Worm (Caenorhabditis elegans): ENCODE results near the gene Y57G11C.51.

DNA sequence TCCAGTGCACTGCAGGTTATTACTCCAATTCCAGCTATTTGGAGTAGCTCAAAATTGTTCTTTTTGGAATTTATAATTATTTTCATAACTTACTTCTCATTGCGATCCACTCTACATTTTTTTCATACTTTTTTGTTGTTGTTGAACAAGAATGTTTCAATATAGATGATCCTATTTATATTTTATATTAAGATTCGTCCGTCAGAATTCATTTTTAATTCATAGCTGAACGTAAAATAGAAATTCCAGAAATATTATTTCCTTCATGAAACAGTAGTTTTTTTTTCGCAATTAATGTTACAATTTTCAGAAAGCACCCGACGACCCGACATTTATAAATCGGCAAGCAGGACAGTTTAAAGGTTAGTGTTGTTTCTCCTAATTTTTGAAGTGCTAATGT, 46.1 kb downstream of the Y57G11C.51 start, which contains the start of gene Y57G11C.42:
- no peak for TF ChIP-seq hnd-1 (tag; optimal IDR thresholded peaks at IDR 0.05)
- no peak for TF ChIP-seq ama-1 (optimal IDR thresholded peaks at IDR 0.05)
- no peak for TF ChIP-seq ceh-36 (tag; optimal IDR thresholded peaks at IDR 0.05)
- TF ChIP-seq tbx-11 (GFP tag; IDR thresholded peaks at IDR 0.05), result no peak
- no peak for TF ChIP-seq B0310.2 (tag; optimal IDR thresholded peaks at IDR 0.05)

All from whole organism, early embryonic.